Worm (Caenorhabditis elegans) whole organism, young adult: ENCODE results near the gene str-118.

Source experiments
- B0019.2 ChIP-seq: fragments of 200-800 bp; sonication (Bioruptor generic); conservative IDR thresholded peaks from 2 replicates; pipeline ENCODE4 v1.3.6; 2022; ENCODE audit warnings: missing genetic modification reagents, missing genetic modification characterization, missing compliant biosample characterization
- B0035.1 ChIP-seq: sonication (generic microtip); optimal IDR thresholded peaks from 2 replicates; lab custom pipeline; 2016; ENCODE audit warnings: missing genetic modification characterization, mild to moderate bottlenecking, missing compliant biosample characterization, missing genotype, missing genetic modification reagents
- D2030.7 ChIP-seq: fragments of 200-800 bp; sonication (Bioruptor generic); IDR thresholded peaks from 2 replicates; pipeline ENCODE4 v1.3.6; 2022; ENCODE audit warnings: missing genetic modification reagents, missing genetic modification characterization, missing compliant biosample characterization
- F10E7.11 ChIP-seq: sonication (generic microtip); optimal IDR thresholded peaks from 2 replicates; lab custom pipeline; 2017; ENCODE audit warnings: mild to moderate bottlenecking, missing genetic modification characterization, moderate library complexity, missing compliant biosample characterization
- F23B12.7 ChIP-seq: sonication (generic microtip); optimal IDR thresholded peaks from 2 replicates; lab custom pipeline; 2017; ENCODE audit warnings: missing genetic modification characterization, mild to moderate bottlenecking, missing compliant biosample characterization, antibody characterized with exemption, moderate library complexity; ENCODE audit not compliant: insufficient read depth
- F52B5.7 ChIP-seq: sonication (generic microtip); optimal IDR thresholded peaks from 2 replicates; lab custom pipeline; 2016; ENCODE audit warnings: mild to moderate bottlenecking, missing genetic modification characterization, missing compliant biosample characterization
- Y53F4B.3 ChIP-seq: fragments of 200-800 bp; sonication (Bioruptor generic); IDR thresholded peaks from 2 replicates; pipeline ENCODE4 v1.3.6; 2022; ENCODE audit warnings: missing genetic modification reagents, missing genetic modification characterization, missing compliant biosample characterization
- Y56A3A.18 ChIP-seq: fragments of 200-800 bp; sonication (Bioruptor generic); IDR thresholded peaks from 2 replicates; pipeline ENCODE4 v1.3.6; 2022; ENCODE audit warnings: missing genetic modification reagents, missing genetic modification characterization, missing compliant biosample characterization
- ZK185.1 ChIP-seq: sonication (generic microtip); optimal IDR thresholded peaks from 2 replicates; lab custom pipeline; 2016; ENCODE audit warnings: mild to moderate bottlenecking, missing genetic modification characterization, missing compliant biosample characterization; ENCODE audit not compliant: poor library complexity, severe bottlenecking
- aptf-2 ChIP-seq: fragments of 200-800 bp; sonication (Bioruptor generic); conservative IDR thresholded peaks from 2 replicates; pipeline ENCODE4 v1.3.6; 2022; ENCODE audit warnings: missing genetic modification reagents, missing genetic modification characterization, missing compliant biosample characterization
- athp-1 ChIP-seq: sonication (generic microtip); optimal IDR thresholded peaks from 2 replicates; lab custom pipeline; 2017; ENCODE audit warnings: mild to moderate bottlenecking, missing genetic modification characterization, missing compliant biosample characterization
- attf-3 ChIP-seq: fragments of 200-800 bp; sonication (Bioruptor generic); conservative IDR thresholded peaks from 2 replicates; pipeline ENCODE4 v1.3.6; 2022; ENCODE audit warnings: missing genetic modification reagents, missing genetic modification characterization, missing compliant biosample characterization
- attf-6 ChIP-seq: fragments of 200-800 bp; sonication (Bioruptor generic); IDR thresholded peaks from 2 replicates; pipeline ENCODE4 v1.3.6; 2022; ENCODE audit warnings: missing genetic modification reagents, missing genetic modification characterization, missing compliant biosample characterization
- bed-1 ChIP-seq: fragments of 200-800 bp; sonication (Bioruptor generic); IDR thresholded peaks from 2 replicates; pipeline ENCODE4 v1.3.6; 2022; ENCODE audit warnings: missing genetic modification reagents, missing genetic modification characterization, missing compliant biosample characterization
- ceh-100 ChIP-seq: fragments of 200-800 bp; sonication (Bioruptor generic); IDR thresholded peaks from 2 replicates; pipeline ENCODE4 v1.3.6; 2022; ENCODE audit warnings: missing genetic modification reagents, missing genetic modification characterization, missing compliant biosample characterization
- dpl-1 ChIP-seq: fragments of 150-350 bp; optimal IDR thresholded peaks from 2 replicates; lab custom pipeline; 2014; ENCODE audit warnings: missing biosample characterization, missing genetic modification reagents, missing genetic modification characterization
- egl-44 ChIP-seq: fragments of 200-800 bp; sonication (Bioruptor generic); IDR thresholded peaks from 2 replicates; pipeline ENCODE4 v1.3.6; 2022; ENCODE audit warnings: missing genetic modification reagents, missing genetic modification characterization, missing compliant biosample characterization
- hmg-20 ChIP-seq: fragments of 200-800 bp; sonication (Bioruptor generic); IDR thresholded peaks from 2 replicates; pipeline ENCODE4 v1.3.6; 2022; ENCODE audit warnings: missing genetic modification reagents, missing genetic modification characterization, missing compliant biosample characterization
- hrde-1 ChIP-seq: sonication (generic microtip); optimal IDR thresholded peaks from 2 replicates; lab custom pipeline; 2016; ENCODE audit warnings: missing genetic modification characterization, mild to moderate bottlenecking, missing compliant biosample characterization, moderate library complexity, missing genotype, missing genetic modification reagents, borderline replicate concordance
- hsf-1 ChIP-seq: fragments of 200-800 bp; sonication (Bioruptor generic); IDR thresholded peaks from 2 replicates; pipeline ENCODE4 v1.3.6; 2022; ENCODE audit warnings: missing genetic modification reagents, missing genetic modification characterization, missing compliant biosample characterization
- lag-1 ChIP-seq: fragments of 200-800 bp; sonication (Bioruptor generic); IDR thresholded peaks from 2 replicates; pipeline ENCODE4 v1.3.6; 2022; ENCODE audit warnings: missing genetic modification reagents, missing genetic modification characterization, missing compliant biosample characterization
- madf-10 ChIP-seq: sonication (generic microtip); optimal IDR thresholded peaks from 2 replicates; lab custom pipeline; 2016; ENCODE audit warnings: mild to moderate bottlenecking, missing genetic modification characterization, missing compliant biosample characterization
- mes-4 ChIP-seq: sonication (generic microtip); optimal IDR thresholded peaks from 2 replicates; lab custom pipeline; 2016; ENCODE audit warnings: missing genotype, missing genetic modification characterization, missing compliant biosample characterization
- mxl-1 ChIP-seq: sonication (generic microtip); optimal IDR thresholded peaks from 2 replicates; lab custom pipeline; 2016; ENCODE audit warnings: missing genetic modification characterization, missing compliant biosample characterization
- nfyb-1 ChIP-seq: fragments of 200-800 bp; sonication (Bioruptor generic); IDR thresholded peaks from 2 replicates; pipeline ENCODE4 v1.3.6; 2022; ENCODE audit warnings: missing genetic modification reagents, missing genetic modification characterization, missing compliant biosample characterization
- nhr-120 ChIP-seq: fragments of 200-800 bp; sonication (Bioruptor generic); IDR thresholded peaks from 2 replicates; pipeline ENCODE4 v1.3.6; 2022; ENCODE audit warnings: missing genetic modification characterization, missing compliant biosample characterization
- nhr-179 ChIP-seq: sonication (generic microtip); optimal IDR thresholded peaks from 2 replicates; lab custom pipeline; 2016; ENCODE audit warnings: mild to moderate bottlenecking, missing genetic modification characterization, missing compliant biosample characterization
- nhr-90 ChIP-seq: sonication (generic microtip); optimal IDR thresholded peaks from 2 replicates; lab custom pipeline; 2016; ENCODE audit warnings: missing genotype, mild to moderate bottlenecking, missing genetic modification characterization, missing compliant biosample characterization
- snpc-4 ChIP-seq, 5 experiments: fragments of 150-350 bp in 1 of 5; sonication (generic microtip) in 4 of 5; optimal IDR thresholded peaks; 2 replicates each; lab custom pipeline; 2014 to 2018; ENCODE audit warnings: missing genetic modification characterization in 5 of 5, missing biosample characterization in 3 of 5, antibody characterized with exemption in 2 of 5, mild to moderate bottlenecking in 2 of 5, missing compliant biosample characterization in 2 of 5, missing genotype in 2 of 5, moderate library complexity in 2 of 5, missing genetic modification reagents in 1 of 5
- unc-62 ChIP-seq: fragments of 150-350 bp; optimal IDR thresholded peaks from 2 replicates; lab custom pipeline; 2014; ENCODE audit warnings: missing biosample characterization, missing genetic modification reagents, missing genetic modification characterization
- ztf-22 ChIP-seq: fragments of 200-800 bp; sonication (Bioruptor generic); optimal IDR thresholded peaks from 2 replicates; lab custom pipeline; 2018; ENCODE audit warnings: mild to moderate bottlenecking, missing genetic modification characterization, moderate library complexity, missing compliant biosample characterization

Gene str-118

ce11 chrV:10058748-10059147, 6.8 kb downstream of the str-118 start:
- TF ChIP-seq attf-3 (GFP tag; lab: Robert Waterston, UW) (no peak), ZK185.1 (tag; lab: Kevin White, UChicago) (no peak), mxl-1 (tag; lab: Kevin White, UChicago) (no peak), unc-62 (GFP tag; lab: Kevin White, UChicago) (no peak), hmg-20 (no peak), nfyb-1 (no peak), D2030.7 (no peak), Y56A3A.18 (GFP tag; lab: Robert Waterston, UW) (no peak), hrde-1 (tag; lab: Kevin White, UChicago) (no peak), Y53F4B.3 (no peak), madf-10 (tag; lab: Kevin White, UChicago) (no peak)

- TF ChIP-seq bed-1 (GFP tag; lab: Robert Waterston, UW): no peak
- TF ChIP-seq, all 124 proteins: peak for 0
Observed at ce11 chrV:10060039-10060438, 8.1 kb downstream of the str-118 start.

- TF ChIP-seq F10E7.11 (tag; lab: Kevin White, UChicago): no peak
- no peak for TF ChIP-seq F52B5.7 (tag; lab: Kevin White, UChicago)
- TF ChIP-seq attf-3 (GFP tag; lab: Robert Waterston, UW): no peak
- no peak for TF ChIP-seq B0035.1 (tag; lab: Kevin White, UChicago)
- no peak for TF ChIP-seq attf-6 (GFP tag; lab: Robert Waterston, UW)
- no peak for TF ChIP-seq aptf-2 (GFP tag; lab: Robert Waterston, UW)
- no peak for TF ChIP-seq athp-1 (tag; lab: Kevin White, UChicago)
- TF ChIP-seq B0019.2 (GFP tag; lab: Robert Waterston, UW): no peak
- no peak for TF ChIP-seq nhr-120 (GFP tag; lab: Robert Waterston, UW)
- TF ChIP-seq egl-44: no peak
- no peak for TF ChIP-seq bed-1 (GFP tag; lab: Robert Waterston, UW)
- TF ChIP-seq hsf-1: no peak
Observed at ce11 chrV:10064221-10064620, 12.3 kb downstream of the str-118 start, which contains the start of gene fipr-13. TSS of gene fipr-13 (plus strand) at chrV:10064521.

ce11 chrV:10065679-10066078, 13.7 kb downstream of the str-118 start:
- TF ChIP-seq dpl-1 (GFP tag; lab: Kevin White, UChicago) (no peak), F23B12.7 (no peak), hrde-1 (tag; lab: Kevin White, UChicago) (no peak), nhr-179 (no peak)

ce11 chrV:10066769-10067168, 14.8 kb downstream of the str-118 start, which contains the start of gene npr-39:
TSS of gene npr-39 (plus strand) at chrV:10067069.
- TF ChIP-seq ztf-22 (GFP tag; lab: Kevin White, UChicago) (no peak), nhr-90 (tag; lab: Kevin White, UChicago) (no peak), ceh-100 (GFP tag; lab: Robert Waterston, UW) (no peak), lag-1 (GFP tag; lab: Robert Waterston, UW) (no peak), B0035.1 (tag; lab: Kevin White, UChicago) (no peak), mes-4 (tag; lab: Kevin White, UChicago) (no peak), attf-6 (GFP tag; lab: Robert Waterston, UW) (no peak), snpc-4 (GFP tag; optimal IDR thresholded peaks at IDR 0.05; lab: Kevin White, UChicago) (no peak), snpc-4 (tag; optimal IDR thresholded peaks at IDR 0.05; lab: Kevin White, UChicago) (no peak)
- TF ChIP-seq, all 124 proteins: peak for 0
